Worm (Caenorhabditis elegans) whole organism, L4/young adult: Measurements from ENCODE around the gene pigg-1.

Source experiments
- W03F9.2 ChIP-seq: fragments of 150-350 bp; optimal IDR thresholded peaks from 2 replicates; lab custom pipeline; 2014; ENCODE audit warnings: missing biosample characterization, missing genetic modification characterization
- dao-5 ChIP-seq: sonication (generic microtip); optimal IDR thresholded peaks from 2 replicates; lab custom pipeline; 2016; ENCODE audit warnings: missing genotype, missing genetic modification characterization, moderate library complexity, missing compliant biosample characterization
- him-1 ChIP-seq: sonication (generic microtip); optimal IDR thresholded peaks from 2 replicates; lab custom pipeline; 2016; ENCODE audit warnings: missing genotype, missing genetic modification reagents, missing genetic modification characterization, missing compliant biosample characterization

- TF ChIP-seq him-1 (no peak), W03F9.2 (tag; lab: Kevin White, UChicago) (no peak), dao-5 (tag; lab: Kevin White, UChicago) (no peak)
Measured at ce11 chrII:8616155-8616554, 16.1 kb upstream of the pigg-1 start.
